Worm (Caenorhabditis elegans) whole organism, mixed stage, embryonic: ENCODE measurements around the gene npr-20.

Experiments used
- M03D4.4 ChIP-seq: sonication (generic microtip); optimal IDR thresholded peaks from 2 replicates; lab custom pipeline; 2017; ENCODE audit warnings: mild to moderate bottlenecking, missing genetic modification characterization, missing compliant biosample characterization
- bed-3 ChIP-seq: fragments of 200-800 bp; sonication (Bioruptor generic); optimal IDR thresholded peaks from 3 replicates; lab custom pipeline; 2018; ENCODE audit warnings: mild to moderate bottlenecking, missing genetic modification characterization, moderate library complexity, missing compliant biosample characterization
- blmp-1 ChIP-seq: fragments of 150-350 bp; optimal IDR thresholded peaks from 2 replicates; lab custom pipeline; 2014; ENCODE audit warnings: missing biosample characterization, missing genetic modification characterization
- ceh-39 ChIP-seq: fragments of 150-350 bp; optimal IDR thresholded peaks from 2 replicates; lab custom pipeline; 2014; ENCODE audit warnings: missing biosample characterization, missing genetic modification characterization
- ceh-43 ChIP-seq: fragments of 200-800 bp; sonication (Bioruptor generic); optimal IDR thresholded peaks from 2 replicates; lab custom pipeline; 2018; ENCODE audit warnings: mild to moderate bottlenecking, missing genetic modification characterization, moderate library complexity, missing compliant biosample characterization
- ceh-83 ChIP-seq: fragments of 200-800 bp; sonication (Bioruptor generic); optimal IDR thresholded peaks from 2 replicates; lab custom pipeline; 2018; ENCODE audit warnings: mild to moderate bottlenecking, missing genetic modification characterization, missing compliant biosample characterization
- ces-1 ChIP-seq: fragments of 150-350 bp; optimal IDR thresholded peaks from 2 replicates; lab custom pipeline; 2014; ENCODE audit warnings: missing biosample characterization, missing genetic modification reagents, missing genetic modification characterization
- cnd-1 ChIP-seq: fragments of 200-800 bp; sonication (Bioruptor generic); optimal IDR thresholded peaks from 2 replicates; lab custom pipeline; 2018; ENCODE audit warnings: mild to moderate bottlenecking, missing genetic modification characterization, missing compliant biosample characterization
- drap-1 ChIP-seq: fragments of 200-800 bp; sonication (Bioruptor generic); optimal IDR thresholded peaks from 3 replicates; lab custom pipeline; 2018; ENCODE audit warnings: mild to moderate bottlenecking, missing genetic modification characterization, missing compliant biosample characterization
- elt-1 ChIP-seq: sonication (generic microtip); optimal IDR thresholded peaks from 2 replicates; lab custom pipeline; 2017; ENCODE audit warnings: missing genetic modification characterization, mild to moderate bottlenecking, missing compliant biosample characterization, antibody characterized with exemption, moderate library complexity, borderline replicate concordance; ENCODE audit not compliant: insufficient read depth
- elt-3 ChIP-seq: fragments of 150-350 bp; optimal IDR thresholded peaks from 2 replicates; lab custom pipeline; 2014; ENCODE audit warnings: missing biosample characterization, missing genetic modification characterization
- flh-1 ChIP-seq: fragments of 200-800 bp; sonication (Bioruptor generic); optimal IDR thresholded peaks from 2 replicates; lab custom pipeline; 2018; ENCODE audit warnings: mild to moderate bottlenecking, missing genetic modification characterization, moderate library complexity, missing compliant biosample characterization
- ham-2 ChIP-seq: fragments of 200-800 bp; sonication (Bioruptor generic); optimal IDR thresholded peaks from 2 replicates; lab custom pipeline; 2018; ENCODE audit warnings: mild to moderate bottlenecking, missing genetic modification characterization, missing compliant biosample characterization
- hlh-1 ChIP-seq: fragments of 150-350 bp; optimal IDR thresholded peaks from 2 replicates; lab custom pipeline; 2014; ENCODE audit warnings: missing biosample characterization, missing genetic modification reagents, missing genetic modification characterization
- lin-13 ChIP-seq: fragments of 150-350 bp; optimal IDR thresholded peaks from 2 replicates; lab custom pipeline; 2014; ENCODE audit warnings: missing biosample characterization, missing genetic modification characterization
- lin-32 ChIP-seq: fragments of 200-800 bp; sonication (Bioruptor generic); optimal IDR thresholded peaks from 2 replicates; lab custom pipeline; 2018; ENCODE audit warnings: mild to moderate bottlenecking, missing genetic modification characterization, missing compliant biosample characterization
- lsy-2 ChIP-seq: fragments of 150-350 bp; optimal IDR thresholded peaks from 2 replicates; lab custom pipeline; 2014; ENCODE audit warnings: missing biosample characterization, missing genetic modification characterization
- mab-5 ChIP-seq: fragments of 150-350 bp; optimal IDR thresholded peaks from 2 replicates; lab custom pipeline; 2014; ENCODE audit warnings: missing biosample characterization, missing genetic modification characterization
- mep-1 ChIP-seq: fragments of 150-350 bp; optimal IDR thresholded peaks from 2 replicates; lab custom pipeline; 2017; ENCODE audit warnings: missing biosample characterization, missing genetic modification reagents, missing genetic modification characterization, inconsistent platforms
- mls-2 ChIP-seq: sonication (generic microtip); optimal IDR thresholded peaks from 2 replicates; lab custom pipeline; 2016; ENCODE audit warnings: mild to moderate bottlenecking, missing genetic modification characterization, moderate library complexity, missing compliant biosample characterization
- nhr-2 ChIP-seq: fragments of 150-350 bp; optimal IDR thresholded peaks from 2 replicates; lab custom pipeline; 2014; ENCODE audit warnings: missing biosample characterization, missing genetic modification characterization
- nhr-28 ChIP-seq: fragments of 150-350 bp; optimal IDR thresholded peaks from 2 replicates; lab custom pipeline; 2014; ENCODE audit warnings: missing biosample characterization, missing genetic modification characterization
- nhr-76 ChIP-seq: sonication (generic microtip); optimal IDR thresholded peaks from 2 replicates; lab custom pipeline; 2017; ENCODE audit warnings: missing biosample characterization, missing genetic modification characterization
- pha-4 ChIP-seq: fragments of 150-350 bp; optimal IDR thresholded peaks from 2 replicates; lab custom pipeline; 2018; ENCODE audit warnings: missing biosample characterization, missing genetic modification reagents, missing genetic modification characterization
- snpc-4 ChIP-seq: fragments of 150-350 bp; optimal IDR thresholded peaks from 2 replicates; lab custom pipeline; 2014; ENCODE audit warnings: missing biosample characterization, missing genetic modification characterization
- sptf-1 ChIP-seq: sonication (generic microtip); optimal IDR thresholded peaks from 2 replicates; lab custom pipeline; 2017; ENCODE audit warnings: mild to moderate bottlenecking, missing genetic modification characterization, moderate library complexity, missing compliant biosample characterization
- tbx-8 ChIP-seq: fragments of 200-800 bp; sonication (Bioruptor generic); optimal IDR thresholded peaks from 2 replicates; lab custom pipeline; 2018; ENCODE audit warnings: mild to moderate bottlenecking, missing genetic modification characterization, moderate library complexity, missing compliant biosample characterization
- unc-120 ChIP-seq: sonication (generic microtip); optimal IDR thresholded peaks from 2 replicates; lab custom pipeline; 2017; ENCODE audit warnings: missing genetic modification characterization, missing compliant biosample characterization; ENCODE audit not compliant: poor library complexity, severe bottlenecking
- unc-39 ChIP-seq: fragments of 150-350 bp; optimal IDR thresholded peaks from 2 replicates; lab custom pipeline; 2014; ENCODE audit warnings: missing biosample characterization, missing genetic modification characterization
- zip-8 ChIP-seq: fragments of 150-350 bp; optimal IDR thresholded peaks from 2 replicates; lab custom pipeline; 2014; ENCODE audit warnings: missing biosample characterization, missing genetic modification characterization
- ztf-11 ChIP-seq: fragments of 150-350 bp; optimal IDR thresholded peaks from 2 replicates; lab custom pipeline; 2014; ENCODE audit warnings: missing biosample characterization, missing genetic modification characterization

The npr-20 gene

ce11 chrII:8865078-8865477 lies at the start of gene npr-20:
Gene npr-20, minus strand, starts transcription at chrII:8865178.
- TF ChIP-seq ceh-83 (no peak), hlh-1 (tag; lab: Kevin White, UChicago) (no peak), mep-1 (no peak), bed-3 (GFP tag; lab: Kevin White, UChicago) (no peak), elt-3 (tag; lab: Kevin White, UChicago) (no peak), ceh-39 (tag; lab: Kevin White, UChicago) (no peak), flh-1 (GFP tag; lab: Kevin White, UChicago) (no peak), elt-1 (tag; lab: Kevin White, UChicago) (no peak), ztf-11 (tag; lab: Kevin White, UChicago) (no peak), nhr-76 (no peak), drap-1 (GFP tag; lab: Kevin White, UChicago) (no peak), mls-2 (tag; lab: Kevin White, UChicago) (no peak), lsy-2 (tag; lab: Kevin White, UChicago) (no peak), sptf-1 (tag; lab: Kevin White, UChicago) (no peak), mab-5 (tag; lab: Kevin White, UChicago) (no peak), zip-8 (tag; lab: Kevin White, UChicago) (no peak)

DNA sequence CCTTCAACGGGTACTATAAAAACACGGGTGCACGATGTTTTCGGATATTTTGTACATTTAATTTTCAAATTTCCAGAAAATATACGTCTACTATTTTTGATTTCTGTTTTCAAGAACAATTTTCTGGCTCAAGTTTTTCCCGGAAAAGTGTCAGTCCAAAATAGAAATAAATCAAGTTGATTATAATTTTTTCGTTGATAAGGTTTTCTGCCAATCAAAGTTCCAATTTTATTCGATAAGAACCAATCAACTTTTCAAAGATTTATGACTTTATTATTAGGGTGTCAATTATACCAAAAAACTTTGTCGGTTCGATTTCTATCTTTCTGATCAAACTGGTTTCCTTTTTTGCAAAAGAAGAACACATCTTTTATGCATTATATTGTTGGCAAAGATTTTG lies 49.7 kb upstream of the npr-20 start:
- TF ChIP-seq snpc-4 (tag; lab: Kevin White, UChicago) (no peak), mab-5 (tag; lab: Kevin White, UChicago) (no peak), ceh-43 (GFP tag; lab: Kevin White, UChicago) (no peak), tbx-8 (GFP tag; lab: Kevin White, UChicago) (no peak), hlh-1 (tag; lab: Kevin White, UChicago) (no peak), lin-32 (GFP tag; lab: Kevin White, UChicago) (no peak), M03D4.4 (no peak), bed-3 (GFP tag; lab: Kevin White, UChicago) (no peak), blmp-1 (no peak), cnd-1 (tag; lab: Kevin White, UChicago) (no peak)

ce11 chrII:8912523-8913017 lies 47.6 kb upstream of the npr-20 start:
- TF ChIP-seq cnd-1 (tag; lab: Kevin White, UChicago): no peak
- no peak for TF ChIP-seq unc-39 (tag; lab: Kevin White, UChicago)
- TF ChIP-seq blmp-1: no peak
- no peak for TF ChIP-seq bed-3 (GFP tag; lab: Kevin White, UChicago)
- TF ChIP-seq lin-32 (GFP tag; lab: Kevin White, UChicago): no peak
- TF ChIP-seq nhr-28 (tag; lab: Kevin White, UChicago): no peak
- no peak for TF ChIP-seq ztf-11 (tag; lab: Kevin White, UChicago)

- TF ChIP-seq unc-120 (tag; lab: Kevin White, UChicago) (no peak), nhr-28 (tag; lab: Kevin White, UChicago) (no peak), flh-1 (GFP tag; lab: Kevin White, UChicago) (no peak), ceh-43 (GFP tag; lab: Kevin White, UChicago) (no peak), ceh-39 (tag; lab: Kevin White, UChicago) (no peak), ham-2 (GFP tag; lab: Kevin White, UChicago) (no peak), mep-1 (no peak), nhr-2 (tag; lab: Kevin White, UChicago) (no peak), unc-39 (tag; lab: Kevin White, UChicago) (no peak), drap-1 (GFP tag; lab: Kevin White, UChicago) (no peak), blmp-1 (no peak), tbx-8 (GFP tag; lab: Kevin White, UChicago) (no peak), elt-3 (tag; lab: Kevin White, UChicago) (no peak), nhr-76 (no peak), pha-4 (tag; lab: Kevin White, UChicago) (no peak), mab-5 (tag; lab: Kevin White, UChicago) (no peak), sptf-1 (tag; lab: Kevin White, UChicago) (no peak), lin-32 (GFP tag; lab: Kevin White, UChicago) (no peak)
These were observed 47.0 kb upstream of the npr-20 start, which contains the start of gene B0457.4 for ce11 chrII:8911929-8912328. Gene B0457.4, minus strand, starts transcription at chrII:8912029.

DNA sequence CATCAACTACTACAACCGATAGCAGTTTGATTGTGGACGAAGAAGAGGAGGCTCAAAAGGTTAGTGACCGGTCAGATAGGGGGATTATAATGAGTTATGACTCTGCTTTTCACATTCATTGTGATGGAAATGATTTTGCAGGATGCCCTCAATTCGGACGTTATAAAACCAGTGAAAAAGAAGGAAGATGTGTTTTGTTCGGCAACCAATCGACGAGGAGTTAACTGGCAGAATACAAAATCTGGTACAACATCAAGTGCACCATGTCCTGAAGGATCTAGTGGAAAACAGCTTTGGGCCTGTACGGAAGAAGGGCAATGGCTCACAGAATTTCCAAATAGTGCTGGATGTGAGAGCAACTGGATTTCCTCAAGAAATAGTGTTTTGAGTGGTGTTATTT lies 38.9 kb upstream of the npr-20 start:
- TF ChIP-seq tbx-8 (GFP tag; lab: Kevin White, UChicago) (no peak), ceh-39 (tag; lab: Kevin White, UChicago) (no peak), ces-1 (GFP tag; lab: Kevin White, UChicago) (no peak), mls-2 (tag; lab: Kevin White, UChicago) (no peak), lin-13 (no peak), elt-1 (tag; lab: Kevin White, UChicago) (no peak), elt-3 (tag; lab: Kevin White, UChicago) (no peak), bed-3 (GFP tag; lab: Kevin White, UChicago) (no peak), lin-32 (GFP tag; lab: Kevin White, UChicago) (no peak), snpc-4 (tag; lab: Kevin White, UChicago) (no peak), unc-39 (tag; lab: Kevin White, UChicago) (no peak), lsy-2 (tag; lab: Kevin White, UChicago) (no peak), sptf-1 (tag; lab: Kevin White, UChicago) (no peak), nhr-2 (tag; lab: Kevin White, UChicago) (no peak), hlh-1 (tag; lab: Kevin White, UChicago) (no peak), blmp-1 (no peak)
